Worm (Caenorhabditis elegans): ENCODE measurements around the gene K02A6.4.

Gene K02A6.4

ce11 chrX:8238639-8239055 lies 20.1 kb upstream of the K02A6.4 start:
- no peak for TF ChIP-seq tab-1 (GFP tag; IDR thresholded peaks at IDR 0.05)
- TF ChIP-seq ztf-29 (GFP tag; IDR thresholded peaks at IDR 0.05): no peak
- no peak for TF ChIP-seq med-1 (GFP tag; optimal IDR thresholded peaks at IDR 0.05; ENCODE audit: insufficient read depth)
- TF ChIP-seq klf-2 (GFP tag; conservative IDR thresholded peaks at IDR 0.05): no peak
- no peak for TF ChIP-seq ref-1 (GFP tag; conservative IDR thresholded peaks at IDR 0.05)
- no peak for TF ChIP-seq cog-1 (tag; optimal IDR thresholded peaks at IDR 0.05)
- no peak for TF ChIP-seq T22C8.4 (GFP tag; IDR thresholded peaks at IDR 0.05)

- no peak for TF ChIP-seq ref-1 (GFP tag; conservative IDR thresholded peaks at IDR 0.05)
Measured at ce11 chrX:8236515-8236914, 18.0 kb upstream of the K02A6.4 start.

- TF ChIP-seq ref-1 (GFP tag; conservative IDR thresholded peaks at IDR 0.05) (no peak), ztf-23 (GFP tag; IDR thresholded peaks at IDR 0.05) (no peak), med-1 (GFP tag; optimal IDR thresholded peaks at IDR 0.05; ENCODE audit: insufficient read depth) (no peak), flt-1 (GFP tag; IDR thresholded peaks at IDR 0.05) (no peak), tab-1 (GFP tag; IDR thresholded peaks at IDR 0.05) (no peak), klf-2 (GFP tag; conservative IDR thresholded peaks at IDR 0.05) (no peak), cog-1 (tag; optimal IDR thresholded peaks at IDR 0.05) (no peak), ztf-29 (GFP tag; IDR thresholded peaks at IDR 0.05) (no peak), T22C8.4 (GFP tag; IDR thresholded peaks at IDR 0.05) (no peak)
Measured at ce11 chrX:8235994-8236393, 17.4 kb upstream of the K02A6.4 start, which contains the start of gene M60.4. TSS of gene M60.4 (minus strand) at chrX:8236314.

ce11 chrX:8233554-8233953 lies 15.0 kb upstream of the K02A6.4 start:
- TF ChIP-seq med-1 (GFP tag; optimal IDR thresholded peaks at IDR 0.05; ENCODE audit: insufficient read depth) (no peak), ztf-23 (GFP tag; IDR thresholded peaks at IDR 0.05) (no peak), ref-1 (GFP tag; conservative IDR thresholded peaks at IDR 0.05) (no peak), tab-1 (GFP tag; IDR thresholded peaks at IDR 0.05) (no peak), T22C8.4 (GFP tag; IDR thresholded peaks at IDR 0.05) (no peak), ztf-29 (GFP tag; IDR thresholded peaks at IDR 0.05) (no peak)

- TF ChIP-seq flt-1 (GFP tag; IDR thresholded peaks at IDR 0.05) (0 out of 2 replicates have a peak, but pooled peaks have one; percentile 36), ref-1 (GFP tag; conservative IDR thresholded peaks at IDR 0.05) (no peak), T22C8.4 (GFP tag; IDR thresholded peaks at IDR 0.05) (peak; percentile 83), cog-1 (tag; optimal IDR thresholded peaks at IDR 0.05) (peak; percentile 50)
Measured at ce11 chrX:8231858-8232257, 13.3 kb upstream of the K02A6.4 start, which contains the start of gene K02A6.3. TSS of gene K02A6.3 (minus strand) at chrX:8231931.

ce11 chrX:8230579-8230978 lies 12.0 kb upstream of the K02A6.4 start:
- no peak for TF ChIP-seq T22C8.4 (GFP tag; IDR thresholded peaks at IDR 0.05)
- TF ChIP-seq ztf-29 (GFP tag; IDR thresholded peaks at IDR 0.05): no peak
- no peak for TF ChIP-seq ref-1 (GFP tag; conservative IDR thresholded peaks at IDR 0.05)
- no peak for TF ChIP-seq med-1 (GFP tag; optimal IDR thresholded peaks at IDR 0.05; ENCODE audit: insufficient read depth)

ce11 chrX:8229221-8229620 lies 10.7 kb upstream of the K02A6.4 start:
- no peak for TF ChIP-seq flt-1 (GFP tag; IDR thresholded peaks at IDR 0.05)
- no peak for TF ChIP-seq ztf-29 (GFP tag; IDR thresholded peaks at IDR 0.05)
- TF ChIP-seq cog-1 (tag; optimal IDR thresholded peaks at IDR 0.05): no peak
- TF ChIP-seq tab-1 (GFP tag; IDR thresholded peaks at IDR 0.05): no peak
- no peak for TF ChIP-seq med-1 (GFP tag; optimal IDR thresholded peaks at IDR 0.05; ENCODE audit: insufficient read depth)
- no peak for TF ChIP-seq ztf-23 (GFP tag; IDR thresholded peaks at IDR 0.05)
- no peak for TF ChIP-seq ref-1 (GFP tag; conservative IDR thresholded peaks at IDR 0.05)
- no peak for TF ChIP-seq T22C8.4 (GFP tag; IDR thresholded peaks at IDR 0.05)
- no peak for TF ChIP-seq klf-2 (GFP tag; conservative IDR thresholded peaks at IDR 0.05)

- TF ChIP-seq cog-1 (tag; optimal IDR thresholded peaks at IDR 0.05) (no peak), med-1 (GFP tag; optimal IDR thresholded peaks at IDR 0.05; ENCODE audit: insufficient read depth) (no peak), ztf-23 (GFP tag; IDR thresholded peaks at IDR 0.05) (no peak), ref-1 (GFP tag; conservative IDR thresholded peaks at IDR 0.05) (no peak), flt-1 (GFP tag; IDR thresholded peaks at IDR 0.05) (no peak), ztf-29 (GFP tag; IDR thresholded peaks at IDR 0.05) (no peak), T22C8.4 (GFP tag; IDR thresholded peaks at IDR 0.05) (no peak), tab-1 (GFP tag; IDR thresholded peaks at IDR 0.05) (no peak), klf-2 (GFP tag; conservative IDR thresholded peaks at IDR 0.05) (no peak)
Measured at ce11 chrX:8224916-8225315, 6.4 kb upstream of the K02A6.4 start, which contains the start of gene K02A6.2. TSS of gene K02A6.2 (minus strand) at chrX:8225016.

- no peak for TF ChIP-seq cog-1 (tag; optimal IDR thresholded peaks at IDR 0.05)
- no peak for TF ChIP-seq ref-1 (GFP tag; conservative IDR thresholded peaks at IDR 0.05)
- no peak for TF ChIP-seq med-1 (GFP tag; optimal IDR thresholded peaks at IDR 0.05; ENCODE audit: insufficient read depth)
- no peak for TF ChIP-seq klf-2 (GFP tag; conservative IDR thresholded peaks at IDR 0.05)
- TF ChIP-seq ztf-23 (GFP tag; IDR thresholded peaks at IDR 0.05): no peak
- no peak for TF ChIP-seq T22C8.4 (GFP tag; IDR thresholded peaks at IDR 0.05)
- TF ChIP-seq flt-1 (GFP tag; IDR thresholded peaks at IDR 0.05): no peak
- TF ChIP-seq ztf-29 (GFP tag; IDR thresholded peaks at IDR 0.05): no peak
- no peak for TF ChIP-seq tab-1 (GFP tag; IDR thresholded peaks at IDR 0.05)
Measured at ce11 chrX:8219428-8219827, 875 bp upstream of the K02A6.4 start, which contains the start of gene K02A6.1. TSS of gene K02A6.1 (plus strand) at chrX:8219728.

ce11 chrX:8216957-8217356 lies 1.6 kb downstream of the K02A6.4 start:
- TF ChIP-seq ztf-29 (GFP tag; IDR thresholded peaks at IDR 0.05): no peak
- TF ChIP-seq ref-1 (GFP tag; conservative IDR thresholded peaks at IDR 0.05): no peak
- TF ChIP-seq klf-2 (GFP tag; conservative IDR thresholded peaks at IDR 0.05): no peak
- TF ChIP-seq med-1 (GFP tag; optimal IDR thresholded peaks at IDR 0.05; ENCODE audit: insufficient read depth): no peak
- TF ChIP-seq ztf-23 (GFP tag; IDR thresholded peaks at IDR 0.05): no peak
- no peak for TF ChIP-seq T22C8.4 (GFP tag; IDR thresholded peaks at IDR 0.05)
- TF ChIP-seq flt-1 (GFP tag; IDR thresholded peaks at IDR 0.05): no peak
- TF ChIP-seq tab-1 (GFP tag; IDR thresholded peaks at IDR 0.05): no peak
- TF ChIP-seq cog-1 (tag; optimal IDR thresholded peaks at IDR 0.05): no peak
